Worm (Caenorhabditis elegans) whole organism, mixed stage, embryonic: Measurements from ENCODE around the gene K05G3.1.

Source experiments
- lin-13 ChIP-seq: fragments of 150-350 bp; optimal IDR thresholded peaks from 2 replicates; lab custom pipeline; 2014; ENCODE audit warnings: missing biosample characterization, missing genetic modification characterization
- nhr-12 ChIP-seq: fragments of 150-350 bp; optimal IDR thresholded peaks from 2 replicates; lab custom pipeline; 2014; ENCODE audit warnings: missing biosample characterization, missing genetic modification characterization
- snpc-4 ChIP-seq: fragments of 150-350 bp; optimal IDR thresholded peaks from 2 replicates; lab custom pipeline; 2014; ENCODE audit warnings: missing biosample characterization, missing genetic modification characterization
- sptf-1 ChIP-seq: sonication (generic microtip); optimal IDR thresholded peaks from 2 replicates; lab custom pipeline; 2017; ENCODE audit warnings: mild to moderate bottlenecking, missing genetic modification characterization, moderate library complexity, missing compliant biosample characterization
- tbx-8 ChIP-seq: fragments of 200-800 bp; sonication (Bioruptor generic); optimal IDR thresholded peaks from 2 replicates; lab custom pipeline; 2018; ENCODE audit warnings: mild to moderate bottlenecking, missing genetic modification characterization, moderate library complexity, missing compliant biosample characterization
- unc-39 ChIP-seq: fragments of 150-350 bp; optimal IDR thresholded peaks from 2 replicates; lab custom pipeline; 2014; ENCODE audit warnings: missing biosample characterization, missing genetic modification characterization
- unc-62 ChIP-seq: fragments of 150-350 bp; optimal IDR thresholded peaks from 2 replicates; lab custom pipeline; 2014; ENCODE audit warnings: missing biosample characterization, missing genetic modification reagents, missing genetic modification characterization

- no peak for TF ChIP-seq sptf-1 (tag; lab: Kevin White, UChicago)
- no peak for TF ChIP-seq nhr-12
- no peak for TF ChIP-seq lin-13
- TF ChIP-seq tbx-8 (GFP tag; lab: Kevin White, UChicago) = no peak
- TF ChIP-seq snpc-4 (tag; lab: Kevin White, UChicago) = no peak
- no peak for TF ChIP-seq unc-62
- no peak for TF ChIP-seq unc-39
Observed at ce11 chrX:16527815-16528214, 26.7 kb downstream of the K05G3.1 start.
